Fruit fly (Drosophila melanogaster) whole organism, embryonic: ENCODE measurements around the gene Dred.

Experiments used
- Ada2b ChIP-seq: fragments of 200-800 bp; sonication (Bioruptor generic); IDR thresholded peaks from 2 replicates; pipeline ENCODE4 v1.3.6; 2022; ENCODE audit warnings: missing biosample characterization, missing genetic modification characterization
- Adf1 ChIP-seq: fragments of 200-800 bp; sonication (Bioruptor generic); IDR thresholded peaks from 2 replicates; pipeline ENCODE4 v1.3.6; 2022; ENCODE audit warnings: missing biosample characterization, missing genetic modification characterization
- Asciz ChIP-seq: fragments of 200-800 bp; sonication (Bioruptor generic); optimal IDR thresholded peaks from 2 replicates; lab custom pipeline; 2017; ENCODE audit warnings: missing biosample characterization, mild to moderate bottlenecking, missing genetic modification characterization, missing genetic modification reagents
- CG11504 ChIP-seq: fragments of 200-800 bp; sonication (Bioruptor generic); optimal IDR thresholded peaks from 3 replicates; lab custom pipeline; 2019; ENCODE audit warnings: missing biosample characterization, mild to moderate bottlenecking, missing genetic modification characterization, moderate library complexity
- CG12391 ChIP-seq: fragments of 200-800 bp; sonication (Bioruptor generic); optimal IDR thresholded peaks from 3 replicates; lab custom pipeline; 2018; ENCODE audit warnings: missing biosample characterization, mild to moderate bottlenecking, missing genetic modification characterization, moderate library complexity
- CG13424 ChIP-seq: fragments of 200-800 bp; sonication (Bioruptor generic); optimal IDR thresholded peaks from 2 replicates; lab custom pipeline; 2019; ENCODE audit warnings: missing biosample characterization, mild to moderate bottlenecking, missing genetic modification characterization, moderate library complexity
- CG1603 ChIP-seq: fragments of 200-800 bp; sonication (Bioruptor generic); optimal IDR thresholded peaks from 2 replicates; lab custom pipeline; 2019; ENCODE audit warnings: missing biosample characterization, mild to moderate bottlenecking, missing genetic modification characterization, moderate library complexity
- CG16813 ChIP-seq: fragments of 200-800 bp; sonication (Bioruptor generic); IDR thresholded peaks from 3 replicates; pipeline ENCODE4 v1.3.6; 2022; ENCODE audit warnings: missing biosample characterization, missing genetic modification characterization; ENCODE audit not compliant: partially characterized antibody
- CG2678 ChIP-seq: fragments of 200-800 bp; sonication (Bioruptor generic); optimal IDR thresholded peaks from 3 replicates; lab custom pipeline; 2019; ENCODE audit warnings: missing biosample characterization, mild to moderate bottlenecking, missing genetic modification characterization, moderate library complexity
- CG31365 ChIP-seq: fragments of 200-800 bp; sonication (Bioruptor generic); optimal IDR thresholded peaks from 2 replicates; lab custom pipeline; 2018; ENCODE audit warnings: missing biosample characterization, mild to moderate bottlenecking, missing genetic modification characterization
- CG33213 ChIP-seq: fragments of 200-800 bp; sonication (Bioruptor generic); optimal IDR thresholded peaks from 3 replicates; lab custom pipeline; 2016; ENCODE audit warnings: missing biosample characterization, missing genetic modification characterization
- CG34376 ChIP-seq: fragments of 200-800 bp; sonication (Bioruptor generic); optimal IDR thresholded peaks from 2 replicates; lab custom pipeline; 2018; ENCODE audit warnings: missing biosample characterization, mild to moderate bottlenecking, missing genetic modification characterization
- CG42726 ChIP-seq: fragments of 200-800 bp; sonication (Bioruptor generic); IDR thresholded peaks from 2 replicates; pipeline ENCODE4 v1.3.6; 2022; ENCODE audit warnings: missing biosample characterization, missing genetic modification characterization; ENCODE audit not compliant: partially characterized antibody
- CG5180 ChIP-seq: fragments of 200-800 bp; sonication (Bioruptor generic); optimal IDR thresholded peaks from 3 replicates; lab custom pipeline; 2017; ENCODE audit warnings: missing biosample characterization, missing genetic modification characterization, mild to moderate bottlenecking, moderate library complexity, missing genetic modification reagents
- CG5245 ChIP-seq: fragments of 200-800 bp; sonication (Bioruptor generic); optimal IDR thresholded peaks from 3 replicates; lab custom pipeline; 2016; ENCODE audit warnings: missing biosample characterization, missing genetic modification characterization
- CG6654 ChIP-seq: fragments of 200-800 bp; sonication (Bioruptor generic); optimal IDR thresholded peaks from 2 replicates; lab custom pipeline; 2017; ENCODE audit warnings: missing biosample characterization, mild to moderate bottlenecking, missing genetic modification characterization
- CG7271 ChIP-seq: fragments of 200-800 bp; sonication (Bioruptor generic); optimal IDR thresholded peaks from 2 replicates; lab custom pipeline; 2018; ENCODE audit warnings: missing biosample characterization, mild to moderate bottlenecking, missing genetic modification characterization, moderate library complexity
- CG7786 ChIP-seq: fragments of 200-800 bp; sonication (Bioruptor generic); optimal IDR thresholded peaks from 2 replicates; lab custom pipeline; 2016; ENCODE audit warnings: missing biosample characterization, missing genetic modification characterization
- CG8089 ChIP-seq: fragments of 200-800 bp; sonication (Bioruptor generic); optimal IDR thresholded peaks from 3 replicates; lab custom pipeline; 2016; ENCODE audit warnings: missing biosample characterization, missing genetic modification characterization
- CG8281 ChIP-seq: fragments of 200-800 bp; sonication (Bioruptor generic); optimal IDR thresholded peaks from 2 replicates; lab custom pipeline; 2018; ENCODE audit warnings: missing biosample characterization, mild to moderate bottlenecking, missing genetic modification characterization, moderate library complexity
- CkIIα-i1 ChIP-seq: fragments of 200-800 bp; sonication (Bioruptor generic); IDR thresholded peaks from 2 replicates; pipeline ENCODE4 v1.3.6; 2022; ENCODE audit warnings: missing biosample characterization, missing genetic modification characterization
- HmgD ChIP-seq: fragments of 200-800 bp; sonication (Bioruptor generic); optimal IDR thresholded peaks from 3 replicates; lab custom pipeline; 2016; ENCODE audit warnings: missing biosample characterization, missing genetic modification characterization
- Jarid2 ChIP-seq: fragments of 200-800 bp; sonication (Bioruptor generic); optimal IDR thresholded peaks from 3 replicates; lab custom pipeline; 2017; ENCODE audit warnings: mild to moderate bottlenecking, missing biosample characterization, missing genetic modification reagents, missing genetic modification characterization
- Kr ChIP-seq: fragments of 200-800 bp; sonication (Bioruptor generic); optimal IDR thresholded peaks from 2 replicates; lab custom pipeline; 2017; ENCODE audit warnings: missing biosample characterization, mild to moderate bottlenecking, missing genetic modification characterization
- Mad ChIP-seq: fragments of 200-800 bp; sonication (Bioruptor generic); optimal IDR thresholded peaks from 2 replicates; lab custom pipeline; 2016; ENCODE audit warnings: missing biosample characterization, missing genetic modification characterization
- Mes4 ChIP-seq: fragments of 200-800 bp; sonication (Bioruptor generic); optimal IDR thresholded peaks from 2 replicates; lab custom pipeline; 2016; ENCODE audit warnings: missing biosample characterization, missing genetic modification characterization
- Neu2 ChIP-seq: fragments of 200-800 bp; sonication (Bioruptor generic); optimal IDR thresholded peaks from 3 replicates; lab custom pipeline; 2016; ENCODE audit warnings: missing biosample characterization, missing genetic modification characterization, borderline replicate concordance
- Sox100B ChIP-seq: fragments of 200-800 bp; sonication (Bioruptor generic); optimal IDR thresholded peaks from 3 replicates; lab custom pipeline; 2018; ENCODE audit warnings: missing biosample characterization, mild to moderate bottlenecking, missing genetic modification characterization
- ap ChIP-seq: fragments of 200-800 bp; sonication (Bioruptor generic); IDR thresholded peaks from 2 replicates; pipeline ENCODE4 v1.3.6; 2022; ENCODE audit warnings: missing biosample characterization, missing genetic modification characterization
- bowl ChIP-seq: fragments of 200-800 bp; sonication (Bioruptor generic); IDR thresholded peaks from 2 replicates; pipeline ENCODE4 v1.3.6; 2022; ENCODE audit warnings: missing biosample characterization, missing genetic modification characterization
- cg ChIP-seq: fragments of 200-800 bp; sonication (Bioruptor generic); optimal IDR thresholded peaks from 3 replicates; lab custom pipeline; 2019; ENCODE audit warnings: missing biosample characterization, mild to moderate bottlenecking, missing genetic modification characterization, moderate library complexity
- chinmo ChIP-seq: fragments of 200-800 bp; sonication (Bioruptor generic); IDR thresholded peaks from 4 replicates; pipeline ENCODE4 v1.3.6; 2022; ENCODE audit warnings: missing biosample characterization, missing genetic modification characterization; ENCODE audit not compliant: partially characterized antibody
- ci ChIP-seq: fragments of 200-800 bp; sonication (Bioruptor generic); IDR thresholded peaks from 3 replicates; pipeline ENCODE4 v1.3.6; 2022; ENCODE audit warnings: missing biosample characterization, missing genetic modification characterization
- crol ChIP-seq: fragments of 200-800 bp; sonication (Bioruptor generic); IDR thresholded peaks from 2 replicates; pipeline ENCODE4 v1.3.6; 2022; ENCODE audit warnings: missing biosample characterization, missing genetic modification characterization
- dmrt99B ChIP-seq: fragments of 200-800 bp; sonication (Bioruptor generic); optimal IDR thresholded peaks from 2 replicates; lab custom pipeline; 2018; ENCODE audit warnings: missing biosample characterization, mild to moderate bottlenecking, missing genetic modification characterization, moderate library complexity
- ems ChIP-seq: fragments of 200-800 bp; sonication (Bioruptor generic); optimal IDR thresholded peaks from 3 replicates; lab custom pipeline; 2016; ENCODE audit warnings: missing biosample characterization, missing genetic modification characterization
- eve ChIP-seq, 2 experiments: fragments of >200 bp; optimal IDR thresholded peaks; 2 replicates each; lab custom pipeline; 2017; ENCODE audit warnings: missing biosample characterization in 2 of 2, missing genetic modification characterization in 2 of 2
- grau ChIP-seq: fragments of 200-800 bp; optimal IDR thresholded peaks from 3 replicates; lab custom pipeline; 2019; ENCODE audit warnings: missing biosample characterization, mild to moderate bottlenecking, missing genetic modification characterization, moderate library complexity
- insv ChIP-seq, 2 experiments: fragments of 200-800 bp; sonication (Bioruptor generic); optimal IDR thresholded peaks; 3 replicates each; lab custom pipeline; 2016 to 2018; ENCODE audit warnings: missing biosample characterization in 2 of 2, missing genetic modification characterization in 2 of 2
- jing ChIP-seq: fragments of 200-800 bp; sonication (Bioruptor generic); optimal IDR thresholded peaks from 2 replicates; lab custom pipeline; 2018; ENCODE audit warnings: missing biosample characterization, mild to moderate bottlenecking, missing genetic modification characterization
- mam ChIP-seq: fragments of 200-800 bp; sonication (Bioruptor generic); optimal IDR thresholded peaks from 3 replicates; lab custom pipeline; 2016; ENCODE audit warnings: missing biosample characterization, missing genetic modification characterization
- nerfin-2 ChIP-seq: fragments of 200-800 bp; sonication (Bioruptor generic); IDR thresholded peaks from 2 replicates; pipeline ENCODE4 v1.3.6; 2022; ENCODE audit warnings: missing biosample characterization, missing genetic modification characterization; ENCODE audit not compliant: partially characterized antibody
- nom ChIP-seq: fragments of 200-800 bp; sonication (Bioruptor generic); optimal IDR thresholded peaks from 2 replicates; lab custom pipeline; 2017; ENCODE audit warnings: missing biosample characterization, missing genetic modification characterization, mild to moderate bottlenecking, moderate library complexity, missing genetic modification reagents
- odd ChIP-seq: fragments of 200-800 bp; sonication (Bioruptor generic); optimal IDR thresholded peaks from 2 replicates; lab custom pipeline; 2017; ENCODE audit warnings: missing biosample characterization, mild to moderate bottlenecking, missing genetic modification characterization
- onecut ChIP-seq: fragments of 200-800 bp; sonication (Bioruptor generic); IDR thresholded peaks from 2 replicates; pipeline ENCODE4 v1.3.6; 2022; ENCODE audit warnings: missing biosample characterization, missing genetic modification characterization
- sna ChIP-seq: fragments of 200-800 bp; sonication (Bioruptor generic); IDR thresholded peaks from 2 replicates; pipeline ENCODE4 v1.3.6; 2022; ENCODE audit warnings: missing biosample characterization, missing genetic modification characterization; ENCODE audit not compliant: partially characterized antibody
- sr ChIP-seq: fragments of 200-800 bp; sonication (Bioruptor generic); IDR thresholded peaks from 3 replicates; pipeline ENCODE4 v1.3.6; 2022; ENCODE audit warnings: missing biosample characterization, missing genetic modification characterization
- tin ChIP-seq: fragments of 200-800 bp; sonication (Bioruptor generic); optimal IDR thresholded peaks from 3 replicates; lab custom pipeline; 2016; ENCODE audit warnings: missing biosample characterization, missing genetic modification characterization
- tio ChIP-seq: fragments of 200-800 bp; sonication (Bioruptor generic); optimal IDR thresholded peaks from 2 replicates; lab custom pipeline; 2017; ENCODE audit warnings: missing biosample characterization, missing genetic modification characterization, inconsistent platforms
- wor ChIP-seq: fragments of 200-800 bp; sonication (Bioruptor generic); IDR thresholded peaks from 2 replicates; pipeline ENCODE4 v1.3.6; 2022; ENCODE audit warnings: missing biosample characterization, missing genetic modification characterization

Dred gene

dm6 chr3L:19562146-19562700 is 18.2 kb upstream of the Dred start (continued):
- TF ChIP-seq CG34376 (GFP tag; lab: Kevin White, UChicago), result no peak
- no peak for TF ChIP-seq wor (GFP tag; lab: Robert Waterston, UW)
- TF ChIP-seq mam (GFP tag; lab: Kevin White, UChicago), result no peak
- 0 out of 3 replicates have a peak, but pooled peaks have one; percentile 34 for TF ChIP-seq ci (GFP tag; lab: Robert Waterston, UW)
- no peak for TF ChIP-seq jing (GFP tag; lab: Kevin White, UChicago)
- no peak for TF ChIP-seq odd (GFP tag; lab: Kevin White, UChicago)
- TF ChIP-seq CG8281 (tag; lab: Kevin White, UChicago), result no peak
- TF ChIP-seq Adf1 (GFP tag; lab: Robert Waterston, UW), result peak; percentile 94
- no peak for TF ChIP-seq Mad
- no peak for TF ChIP-seq grau (tag; lab: Kevin White, UChicago)
- TF ChIP-seq sna, result peak; percentile 25; the same call in 1 of the 2 replicates
- TF ChIP-seq eve (GFP tag; optimal IDR thresholded peaks at IDR 0.05; lab: Kevin White, UChicago), result no peak
- TF ChIP-seq CG16813 (GFP tag; lab: Robert Waterston, UW), result 0 out of 3 replicates have a peak, but pooled peaks have one; percentile 2
- no peak for TF ChIP-seq CG5180 (GFP tag; lab: Kevin White, UChicago)
- TF ChIP-seq crol (GFP tag; lab: Robert Waterston, UW), result 0 out of 2 replicates have a peak, but pooled peaks have one; percentile 30
- TF ChIP-seq CG33213, result no peak
- no peak for TF ChIP-seq ap (GFP tag; lab: Robert Waterston, UW)
- TF ChIP-seq Mes4 (GFP tag; lab: Kevin White, UChicago), result no peak
- TF ChIP-seq bowl (GFP tag; lab: Robert Waterston, UW), result no peak
- TF ChIP-seq ems, result no peak
- no peak for TF ChIP-seq CG11504
- no peak for TF ChIP-seq CG7786 (GFP tag; lab: Kevin White, UChicago)
- TF ChIP-seq CkIIα-i1 (GFP tag; lab: Robert Waterston, UW), result no peak
- no peak for TF ChIP-seq CG2678 (tag; lab: Kevin White, UChicago)
- TF ChIP-seq CG42726 (GFP tag; lab: Robert Waterston, UW), result peak; percentile 42; the same call in 1 of the 2 replicates
- no peak for TF ChIP-seq CG31365 (tag; lab: Kevin White, UChicago)
- TF ChIP-seq dmrt99B (tag; lab: Kevin White, UChicago), result no peak
- TF ChIP-seq CG5245 (GFP tag; lab: Kevin White, UChicago), result no peak
- no peak for TF ChIP-seq CG1603 (tag; lab: Kevin White, UChicago)
- TF ChIP-seq CG6654 (GFP tag; lab: Kevin White, UChicago), result no peak
- TF ChIP-seq Ada2b (GFP tag; lab: Robert Waterston, UW), result no peak
- no peak for TF ChIP-seq HmgD (GFP tag; lab: Kevin White, UChicago)
- no peak for TF ChIP-seq Neu2
- peak; percentile 16; the same call in 1 of the 2 replicates for TF ChIP-seq onecut (GFP tag; lab: Robert Waterston, UW)
- peak; percentile 31 for TF ChIP-seq Jarid2 (GFP tag; lab: Kevin White, UChicago)
- no peak for TF ChIP-seq CG8089
- TF ChIP-seq sr (GFP tag; lab: Robert Waterston, UW), result no peak
- TF ChIP-seq nerfin-2 (GFP tag; lab: Robert Waterston, UW), result no peak
- TF ChIP-seq Kr (GFP tag; lab: Kevin White, UChicago), result no peak
- peak; percentile 85 for TF ChIP-seq cg
- no peak for TF ChIP-seq tin (GFP tag; lab: Kevin White, UChicago)
- 0 out of 4 replicates have a peak, but pooled peaks have one; percentile 64 for TF ChIP-seq chinmo (GFP tag; lab: Robert Waterston, UW)
- no peak for TF ChIP-seq CG12391 (tag; lab: Kevin White, UChicago)
- TF ChIP-seq Sox100B, result no peak
- no peak for TF ChIP-seq CG13424 (tag; lab: Kevin White, UChicago)
- peak; percentile 19 for TF ChIP-seq nom (GFP tag; lab: Kevin White, UChicago)
- no peak for TF ChIP-seq tio (GFP tag; lab: Kevin White, UChicago)
- no peak for TF ChIP-seq CG7271 (tag; lab: Kevin White, UChicago)
- no peak for TF ChIP-seq Asciz
- TF ChIP-seq insv (GFP tag; optimal IDR thresholded peaks at IDR 0.05; lab: Kevin White, UChicago), result no peak
